Fruit fly (Drosophila melanogaster) whole organism, embryonic: ENCODE data around the gene Rpn10.

Source experiments
- Atf3 ChIP-seq: fragments of 200-800 bp; sonication (Bioruptor generic); optimal IDR thresholded peaks from 3 replicates; lab custom pipeline; 2016; ENCODE audit warnings: missing biosample characterization, missing genetic modification characterization
- CG10209 ChIP-seq: fragments of 200-800 bp; sonication (Bioruptor generic); optimal IDR thresholded peaks from 3 replicates; lab custom pipeline; 2017; ENCODE audit warnings: missing biosample characterization, mild to moderate bottlenecking, missing genetic modification characterization, missing genetic modification reagents
- CG10366 ChIP-seq: fragments of 200-800 bp; sonication (Bioruptor generic); IDR thresholded peaks from 2 replicates; pipeline ENCODE4 v1.3.6; 2022; ENCODE audit warnings: missing biosample characterization, missing genetic modification characterization
- CG17361 ChIP-seq: fragments of 200-800 bp; sonication (Bioruptor generic); IDR thresholded peaks from 3 replicates; pipeline ENCODE4 v1.3.6; 2022; ENCODE audit warnings: missing biosample characterization, missing genetic modification characterization
- CG1792 ChIP-seq: fragments of 200-800 bp; sonication (Bioruptor generic); optimal IDR thresholded peaks from 2 replicates; lab custom pipeline; 2016; ENCODE audit warnings: missing biosample characterization, missing genetic modification characterization
- CG18011 ChIP-seq: fragments of 200-800 bp; sonication (Bioruptor generic); optimal IDR thresholded peaks from 2 replicates; lab custom pipeline; 2017; ENCODE audit warnings: missing biosample characterization, missing genetic modification characterization, mild to moderate bottlenecking, moderate library complexity, missing genotype
- CG2202 ChIP-seq: fragments of 200-800 bp; sonication (Bioruptor generic); optimal IDR thresholded peaks from 2 replicates; lab custom pipeline; 2018; ENCODE audit warnings: missing biosample characterization, mild to moderate bottlenecking, missing genetic modification characterization
- CG31441 ChIP-seq: fragments of 200-800 bp; sonication (Bioruptor generic); IDR thresholded peaks from 2 replicates; pipeline ENCODE4 v1.3.6; 2022; ENCODE audit warnings: missing biosample characterization, missing genetic modification characterization
- CG32772 ChIP-seq: fragments of 200-800 bp; sonication (Bioruptor generic); IDR thresholded peaks from 2 replicates; pipeline ENCODE4 v1.3.6; 2022; ENCODE audit warnings: missing biosample characterization, missing genetic modification characterization
- CG33557 ChIP-seq: fragments of 200-800 bp; sonication (Bioruptor generic); optimal IDR thresholded peaks from 2 replicates; lab custom pipeline; 2019; ENCODE audit warnings: missing biosample characterization, mild to moderate bottlenecking, missing genetic modification characterization, moderate library complexity
- CG34224 ChIP-seq: fragments of 200-800 bp; sonication (Bioruptor generic); IDR thresholded peaks from 3 replicates; pipeline ENCODE4 v1.3.6; 2022; ENCODE audit warnings: missing biosample characterization, missing genetic modification characterization; ENCODE audit not compliant: partially characterized antibody
- CG4282 ChIP-seq: fragments of 200-800 bp; sonication (Bioruptor generic); optimal IDR thresholded peaks from 2 replicates; lab custom pipeline; 2016; ENCODE audit warnings: missing biosample characterization, missing genetic modification characterization
- CG6175 ChIP-seq: fragments of 200-800 bp; sonication (Bioruptor generic); IDR thresholded peaks from 3 replicates; pipeline ENCODE4 v1.3.6; 2022; ENCODE audit warnings: missing biosample characterization, missing genetic modification characterization
- CG6272 ChIP-seq: fragments of 200-800 bp; sonication (Bioruptor generic); IDR thresholded peaks from 2 replicates; pipeline ENCODE4 v1.3.6; 2022; ENCODE audit warnings: missing biosample characterization, missing genetic modification characterization
- CG6765 ChIP-seq: fragments of 200-800 bp; sonication (Bioruptor generic); optimal IDR thresholded peaks from 3 replicates; lab custom pipeline; 2017; ENCODE audit warnings: missing biosample characterization, mild to moderate bottlenecking, missing genetic modification characterization
- CG6813 ChIP-seq: fragments of 200-800 bp; sonication (Bioruptor generic); optimal IDR thresholded peaks from 2 replicates; lab custom pipeline; 2017; ENCODE audit warnings: missing biosample characterization, missing genetic modification characterization, mild to moderate bottlenecking, moderate library complexity, missing genetic modification reagents
- CG7556 ChIP-seq: fragments of 200-800 bp; sonication (Bioruptor generic); optimal IDR thresholded peaks from 2 replicates; lab custom pipeline; 2017; ENCODE audit warnings: missing biosample characterization, mild to moderate bottlenecking, missing genetic modification characterization
- D19B ChIP-seq: fragments of 200-800 bp; sonication (Bioruptor generic); optimal IDR thresholded peaks from 2 replicates; lab custom pipeline; 2017; ENCODE audit warnings: missing biosample characterization, mild to moderate bottlenecking, missing genetic modification characterization
- Dip2 ChIP-seq: fragments of 200-800 bp; sonication (Bioruptor generic); IDR thresholded peaks from 2 replicates; pipeline ENCODE4 v1.3.6; 2022; ENCODE audit warnings: missing biosample characterization, missing genetic modification characterization
- E2f1 ChIP-seq: fragments of 200-800 bp; sonication (Bioruptor generic); IDR thresholded peaks from 2 replicates; pipeline ENCODE4 v1.3.6; 2022; ENCODE audit warnings: missing biosample characterization, missing genetic modification characterization
- Elba2 ChIP-seq: fragments of 200-800 bp; sonication (Bioruptor generic); optimal IDR thresholded peaks from 3 replicates; lab custom pipeline; 2016; ENCODE audit warnings: missing biosample characterization, missing genetic modification characterization
- H2.0 ChIP-seq: fragments of 200-800 bp; sonication (Bioruptor generic); IDR thresholded peaks from 2 replicates; pipeline ENCODE4 v1.3.6; 2022; ENCODE audit warnings: missing biosample characterization, missing genetic modification characterization
- Lim3 ChIP-seq: fragments of 200-800 bp; sonication (Bioruptor generic); IDR thresholded peaks from 2 replicates; pipeline ENCODE4 v1.3.6; 2022; ENCODE audit warnings: missing biosample characterization, missing genetic modification characterization
- MBD-R2 ChIP-seq: fragments of 200-800 bp; sonication (Bioruptor generic); IDR thresholded peaks from 2 replicates; pipeline ENCODE4 v1.3.6; 2022; ENCODE audit warnings: missing biosample characterization, missing genetic modification characterization
- NC2α ChIP-seq: fragments of 200-800 bp; sonication (Bioruptor generic); optimal IDR thresholded peaks from 2 replicates; lab custom pipeline; 2016; ENCODE audit warnings: missing biosample characterization, missing genetic modification characterization
- NFAT ChIP-seq: fragments of 200-800 bp; sonication (Bioruptor generic); IDR thresholded peaks from 2 replicates; pipeline ENCODE4 v1.3.6; 2022; ENCODE audit warnings: missing biosample characterization, missing genetic modification characterization
- Neu2 ChIP-seq: fragments of 200-800 bp; sonication (Bioruptor generic); optimal IDR thresholded peaks from 3 replicates; lab custom pipeline; 2016; ENCODE audit warnings: missing biosample characterization, missing genetic modification characterization, borderline replicate concordance
- Nf-YB ChIP-seq: fragments of 200-800 bp; sonication (Bioruptor generic); optimal IDR thresholded peaks from 3 replicates; lab custom pipeline; 2019; ENCODE audit warnings: missing biosample characterization, mild to moderate bottlenecking, missing genetic modification characterization, moderate library complexity
- Poxn ChIP-seq: fragments of 200-800 bp; sonication (Bioruptor generic); IDR thresholded peaks from 2 replicates; pipeline ENCODE4 v1.3.6; 2022; ENCODE audit warnings: missing biosample characterization, missing genetic modification characterization
- Sox102F ChIP-seq: fragments of 200-800 bp; sonication (Bioruptor generic); optimal IDR thresholded peaks from 2 replicates; lab custom pipeline; 2018; ENCODE audit warnings: missing biosample characterization, mild to moderate bottlenecking, missing genetic modification characterization, moderate library complexity
- Xbp1 ChIP-seq: fragments of 200-800 bp; sonication (Bioruptor generic); optimal IDR thresholded peaks from 3 replicates; lab custom pipeline; 2016; ENCODE audit warnings: missing biosample characterization, mild to moderate bottlenecking, missing genetic modification characterization
- ap ChIP-seq: fragments of 200-800 bp; sonication (Bioruptor generic); IDR thresholded peaks from 2 replicates; pipeline ENCODE4 v1.3.6; 2022; ENCODE audit warnings: missing biosample characterization, missing genetic modification characterization
- bowl ChIP-seq: fragments of 200-800 bp; sonication (Bioruptor generic); IDR thresholded peaks from 2 replicates; pipeline ENCODE4 v1.3.6; 2022; ENCODE audit warnings: missing biosample characterization, missing genetic modification characterization
- chinmo ChIP-seq: fragments of 200-800 bp; sonication (Bioruptor generic); IDR thresholded peaks from 4 replicates; pipeline ENCODE4 v1.3.6; 2022; ENCODE audit warnings: missing biosample characterization, missing genetic modification characterization; ENCODE audit not compliant: partially characterized antibody
- crc ChIP-seq: fragments of 200-800 bp; sonication (Bioruptor generic); optimal IDR thresholded peaks from 2 replicates; lab custom pipeline; 2016; ENCODE audit warnings: missing biosample characterization, missing genetic modification characterization
- crp ChIP-seq, 2 experiments: fragments of 200-800 bp; sonication (Bioruptor generic); optimal IDR thresholded peaks; 2 replicates in 1 of 2; 3 replicates in 1 of 2; lab custom pipeline; 2017; ENCODE audit warnings: missing biosample characterization in 2 of 2, missing genetic modification characterization in 2 of 2, mild to moderate bottlenecking in 1 of 2, moderate library complexity in 1 of 2
- dimm ChIP-seq: fragments of 200-800 bp; sonication (Bioruptor generic); IDR thresholded peaks from 2 replicates; pipeline ENCODE4 v1.3.6; 2022; ENCODE audit warnings: missing biosample characterization, missing genetic modification characterization
- ems ChIP-seq: fragments of 200-800 bp; sonication (Bioruptor generic); optimal IDR thresholded peaks from 3 replicates; lab custom pipeline; 2016; ENCODE audit warnings: missing biosample characterization, missing genetic modification characterization
- eve ChIP-seq, 2 experiments: fragments of >200 bp; optimal IDR thresholded peaks; 2 replicates each; lab custom pipeline; 2017; ENCODE audit warnings: missing biosample characterization in 2 of 2, missing genetic modification characterization in 2 of 2
- ftz-f1 ChIP-seq: fragments of 200-800 bp; sonication (Bioruptor generic); optimal IDR thresholded peaks from 2 replicates; lab custom pipeline; 2016; ENCODE audit warnings: missing biosample characterization, missing genetic modification characterization
- gcm2 ChIP-seq: fragments of 200-800 bp; sonication (Bioruptor generic); optimal IDR thresholded peaks from 2 replicates; lab custom pipeline; 2016; ENCODE audit warnings: missing biosample characterization, missing genetic modification characterization
- gsb ChIP-seq: fragments of 200-800 bp; sonication (Bioruptor generic); IDR thresholded peaks from 2 replicates; pipeline ENCODE4 v1.3.6; 2022; ENCODE audit warnings: missing biosample characterization, missing genetic modification characterization
- gsb-n ChIP-seq: fragments of 200-800 bp; sonication (Bioruptor generic); optimal IDR thresholded peaks from 3 replicates; lab custom pipeline; 2018; ENCODE audit warnings: missing biosample characterization, mild to moderate bottlenecking, missing genetic modification characterization
- gt ChIP-seq: fragments of 200-800 bp; sonication (Bioruptor generic); IDR thresholded peaks from 2 replicates; pipeline ENCODE4 v1.3.6; 2022; ENCODE audit warnings: missing biosample characterization, missing genetic modification characterization
- hth ChIP-seq: fragments of >200 bp; optimal IDR thresholded peaks from 2 replicates; lab custom pipeline; 2017; ENCODE audit warnings: inconsistent platforms
- nmo ChIP-seq: fragments of 200-800 bp; sonication (Bioruptor generic); optimal IDR thresholded peaks from 2 replicates; lab custom pipeline; 2018; ENCODE audit warnings: missing biosample characterization, mild to moderate bottlenecking, missing genetic modification characterization, moderate library complexity
- otp ChIP-seq: fragments of 200-800 bp; sonication (Bioruptor generic); IDR thresholded peaks from 3 replicates; pipeline ENCODE4, ENCODE4 v1.3.6; 2022; ENCODE audit warnings: missing biosample characterization, missing genetic modification characterization
- ranshi ChIP-seq: fragments of 200-800 bp; sonication (Bioruptor generic); IDR thresholded peaks from 2 replicates; pipeline ENCODE4 v1.3.6; 2022; ENCODE audit warnings: missing biosample characterization, missing genetic modification characterization
- ssp ChIP-seq: fragments of 200-800 bp; sonication (Bioruptor generic); IDR thresholded peaks from 2 replicates; pipeline ENCODE4 v1.3.6; 2022; ENCODE audit warnings: missing biosample characterization, missing genetic modification characterization
- twi ChIP-seq: fragments of 200-800 bp; optimal IDR thresholded peaks from 2 replicates; lab custom pipeline; 2019; ENCODE audit warnings: missing biosample characterization, mild to moderate bottlenecking, missing genetic modification characterization, moderate library complexity
- vfl ChIP-seq: fragments of 200-800 bp; sonication (Bioruptor generic); optimal IDR thresholded peaks from 2 replicates; lab custom pipeline; 2016; ENCODE audit warnings: missing biosample characterization, missing genetic modification characterization
- vvl ChIP-seq: fragments of 200-800 bp; sonication (Bioruptor generic); IDR thresholded peaks from 2 replicates; pipeline ENCODE4 v1.3.6; 2022; ENCODE audit warnings: missing biosample characterization, missing genetic modification characterization

The Rpn10 gene

DNA sequence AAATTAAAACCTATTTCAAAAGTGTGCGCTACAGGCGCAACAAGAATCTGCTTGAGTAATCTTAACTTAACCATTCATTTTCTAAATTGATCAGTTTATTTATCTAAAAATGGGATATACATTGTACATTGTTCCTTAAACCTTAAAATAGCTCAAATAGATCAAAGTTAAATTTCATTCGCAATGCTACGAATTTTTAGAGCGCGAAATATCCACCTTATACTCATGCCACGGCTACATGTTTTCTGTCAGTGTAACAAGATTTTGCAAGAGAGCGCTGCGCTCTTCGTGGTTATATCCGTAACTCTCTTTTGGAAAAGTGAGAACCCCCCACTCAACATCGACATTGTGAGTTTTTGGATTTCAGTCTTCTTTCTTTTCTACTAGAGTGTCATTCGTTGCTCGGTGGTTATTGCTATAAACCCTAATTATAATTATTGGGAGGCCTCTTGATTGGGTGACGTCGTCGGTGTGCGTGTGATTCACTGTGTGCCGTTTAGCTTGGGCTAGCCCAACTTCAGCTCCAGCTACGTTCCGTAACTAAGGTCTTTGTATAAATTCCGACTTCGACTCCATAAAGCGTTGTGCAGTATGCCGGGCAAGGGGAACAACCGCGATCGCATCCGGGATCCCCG, 27.2 kb upstream of the Rpn10 start (continued):
- TF ChIP-seq CG17361, result peak; percentile 61; the same call in 2 of the 3 replicates
- no peak for TF ChIP-seq Poxn (GFP tag; lab: Robert Waterston, UW)
- no peak for TF ChIP-seq NFAT (GFP tag; lab: Robert Waterston, UW)
- TF ChIP-seq CG10209 (GFP tag; lab: Kevin White, UChicago), result peak; percentile 57
- peak; percentile 61 for TF ChIP-seq vvl (GFP tag; lab: Robert Waterston, UW)
- TF ChIP-seq crc (GFP tag; lab: Kevin White, UChicago), result no peak
- TF ChIP-seq CG6175, result no peak
- TF ChIP-seq gt (GFP tag; lab: Robert Waterston, UW), result no peak
- TF ChIP-seq ems (GFP tag; lab: Kevin White, UChicago), result peak; percentile 43
- no peak for TF ChIP-seq Neu2
- no peak for TF ChIP-seq Nf-YB
- 0 out of 2 replicates have a peak, but pooled peaks have one; percentile 12 for TF ChIP-seq CG10366 (GFP tag; lab: Robert Waterston, UW)
- peak; percentile 49 for TF ChIP-seq Atf3 (GFP tag; lab: Kevin White, UChicago)
- TF ChIP-seq MBD-R2 (GFP tag; lab: Robert Waterston, UW), result no peak
- TF ChIP-seq CG2202 (tag; lab: Kevin White, UChicago), result no peak
- no peak for TF ChIP-seq gcm2 (GFP tag; lab: Kevin White, UChicago)
- no peak for TF ChIP-seq dimm
- TF ChIP-seq ranshi (GFP tag; lab: Robert Waterston, UW), result no peak
- no peak for TF ChIP-seq ssp (GFP tag; lab: Robert Waterston, UW)
- TF ChIP-seq nmo, result peak; percentile 37
- no peak for TF ChIP-seq bowl (GFP tag; lab: Robert Waterston, UW)
- TF ChIP-seq Sox102F (GFP tag; lab: Kevin White, UChicago), result peak; percentile 44
- no peak for TF ChIP-seq eve (GFP tag; optimal IDR thresholded peaks at IDR 0.05; lab: Kevin White, UChicago)
- no peak; the same call in 1 of the 2 replicates for TF ChIP-seq CG31441
- TF ChIP-seq ap (GFP tag; lab: Robert Waterston, UW), result no peak
- TF ChIP-seq crp (GFP tag; optimal IDR thresholded peaks at IDR 0.05; lab: Kevin White, UChicago), result no peak
- 0 out of 3 replicates have a peak, but pooled peaks have one; percentile 17 for TF ChIP-seq otp (GFP tag; lab: Robert Waterston, UW)
- no peak for TF ChIP-seq vfl (GFP tag; lab: Kevin White, UChicago)
- no peak for TF ChIP-seq NC2α
- no peak for TF ChIP-seq hth (lab: Kevin White, UChicago)
- TF ChIP-seq CG34224 (GFP tag; lab: Robert Waterston, UW), result no peak
- TF ChIP-seq CG4282, result no peak
- TF ChIP-seq CG1792 (GFP tag; lab: Kevin White, UChicago), result peak; percentile 16
- no peak for TF ChIP-seq Elba2 (GFP tag; lab: Kevin White, UChicago)
- no peak for TF ChIP-seq chinmo (GFP tag; lab: Robert Waterston, UW)
- TF ChIP-seq gsb, result no peak
- 0 out of 2 replicates have a peak, but pooled peaks have one; percentile 32 for TF ChIP-seq H2.0 (GFP tag; lab: Robert Waterston, UW)
- TF ChIP-seq CG6813, result no peak
- TF ChIP-seq ftz-f1, result no peak
- no peak for TF ChIP-seq CG32772
- TF ChIP-seq Xbp1 (GFP tag; lab: Kevin White, UChicago), result peak; percentile 55
- no peak for TF ChIP-seq CG6765 (GFP tag; lab: Kevin White, UChicago)
- no peak for TF ChIP-seq CG18011 (GFP tag; lab: Kevin White, UChicago)
- no peak for TF ChIP-seq E2f1 (GFP tag; lab: Robert Waterston, UW)
- no peak for TF ChIP-seq twi
- no peak for TF ChIP-seq Lim3 (GFP tag; lab: Robert Waterston, UW)
- TF ChIP-seq Dip2, result no peak
- TF ChIP-seq CG7556 (GFP tag; lab: Kevin White, UChicago), result peak; percentile 51
- TF ChIP-seq D19B (GFP tag; lab: Kevin White, UChicago), result no peak
- TF ChIP-seq gsb-n (tag; lab: Kevin White, UChicago), result no peak
- TF ChIP-seq CG6272 (GFP tag; lab: Robert Waterston, UW), result no peak
- TF ChIP-seq CG33557 (GFP tag; lab: Kevin White, UChicago), result no peak
